Worm (Caenorhabditis elegans): ENCODE data around the gene gsp-2.

DNA sequence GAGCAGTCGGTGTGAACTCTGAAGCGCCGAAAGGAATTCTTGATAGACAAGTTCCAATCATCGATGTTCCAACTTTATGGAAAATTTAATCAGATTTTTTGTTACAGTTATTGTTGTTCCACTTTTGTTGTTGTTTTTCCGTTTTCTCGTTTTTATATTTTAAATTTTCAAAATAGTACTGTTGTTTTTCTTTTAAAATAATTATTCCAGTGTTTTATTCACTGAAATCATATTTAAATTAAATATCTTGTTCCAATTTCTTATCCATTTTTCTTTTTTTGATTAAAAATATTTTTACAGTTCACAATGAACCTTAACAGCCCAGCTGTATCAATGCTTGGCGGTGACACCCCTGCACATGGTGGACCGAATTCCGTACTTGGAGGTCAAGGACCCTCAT lies 47.3 kb downstream of the gsp-2 start, which contains the start of gene tbp-1:
- TF ChIP-seq tbx-2 (tag; optimal IDR thresholded peaks at IDR 0.05) (no peak), ceh-30 (tag; optimal IDR thresholded peaks at IDR 0.05) (no peak), ceh-22 (tag; optimal IDR thresholded peaks at IDR 0.05) (no peak), pha-4 (tag; optimal IDR thresholded peaks at IDR 0.05) (no peak), ztf-16 (tag; optimal IDR thresholded peaks at IDR 0.05) (no peak), pqm-1 (tag; optimal IDR thresholded peaks at IDR 0.05) (no peak), F13H6.1 (tag; optimal IDR thresholded peaks at IDR 0.05) (no peak), fkh-10 (GFP tag; optimal IDR thresholded peaks at IDR 0.05) (no peak), elt-2 (tag; optimal IDR thresholded peaks at IDR 0.05) (no peak), unc-55 (GFP tag; optimal IDR thresholded peaks at IDR 0.05) (no peak), ahr-1 (tag; optimal IDR thresholded peaks at IDR 0.05) (no peak)

Data from whole organism, late embryonic.